Worm (Caenorhabditis elegans): ENCODE results near the gene nlp-32.
A peak's percentile ranks its signal among the peaks of the same experiment; 100 is the strongest.

The nlp-32 gene

DNA sequence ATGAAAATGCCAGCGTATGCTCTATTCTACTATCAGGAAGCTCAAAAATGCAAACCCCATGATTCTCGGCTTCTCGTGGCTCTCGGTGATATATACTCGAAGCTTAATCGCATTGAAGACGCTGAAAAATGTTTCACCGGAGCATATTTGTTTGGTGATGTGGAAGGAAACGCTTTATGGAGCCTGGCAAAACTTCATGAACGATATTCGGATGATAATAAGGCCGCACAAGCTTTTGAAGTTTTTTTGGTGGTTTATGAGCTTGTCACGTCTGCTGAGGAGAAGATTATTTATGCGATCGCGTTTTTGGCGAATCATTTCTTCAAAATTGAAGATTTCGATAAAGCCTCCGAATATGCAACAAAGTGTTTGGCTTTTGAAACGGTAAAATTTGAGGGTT, 5.1 kb downstream of the nlp-32 start:
- TF ChIP-seq him-1 (tag; optimal IDR thresholded peaks at IDR 0.05) (no peak), dao-5 (tag; optimal IDR thresholded peaks at IDR 0.05) (no peak), W03F9.2 (tag; optimal IDR thresholded peaks at IDR 0.05) (no peak)

DNA sequence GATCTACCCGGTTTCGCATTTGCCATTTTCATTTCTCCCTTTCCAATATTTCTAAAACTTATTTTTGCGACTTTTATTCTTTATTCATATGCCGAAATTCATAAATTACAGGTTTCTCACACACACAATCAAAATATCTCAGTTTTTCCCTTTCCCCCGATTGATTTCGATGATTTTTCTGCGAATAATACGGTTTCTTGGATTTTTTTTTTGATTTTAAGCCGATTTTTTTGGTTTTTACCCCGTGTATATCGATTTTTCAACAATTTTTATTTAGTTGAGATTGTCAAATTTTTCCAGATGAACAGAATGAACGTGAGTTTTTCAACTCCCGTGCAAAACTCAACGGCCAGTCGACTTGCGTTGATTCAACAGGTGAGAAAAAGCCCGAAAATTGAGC, 11.2 kb downstream of the nlp-32 start, which contains the start of gene mat-3:
TSS of gene mat-3 (plus strand) at position 301 of the 400 bp plus-strand sequence.
- TF ChIP-seq dao-5 (tag; optimal IDR thresholded peaks at IDR 0.05) (no peak), him-1 (tag; optimal IDR thresholded peaks at IDR 0.05) (no peak), W03F9.2 (tag; optimal IDR thresholded peaks at IDR 0.05) (no peak)

DNA sequence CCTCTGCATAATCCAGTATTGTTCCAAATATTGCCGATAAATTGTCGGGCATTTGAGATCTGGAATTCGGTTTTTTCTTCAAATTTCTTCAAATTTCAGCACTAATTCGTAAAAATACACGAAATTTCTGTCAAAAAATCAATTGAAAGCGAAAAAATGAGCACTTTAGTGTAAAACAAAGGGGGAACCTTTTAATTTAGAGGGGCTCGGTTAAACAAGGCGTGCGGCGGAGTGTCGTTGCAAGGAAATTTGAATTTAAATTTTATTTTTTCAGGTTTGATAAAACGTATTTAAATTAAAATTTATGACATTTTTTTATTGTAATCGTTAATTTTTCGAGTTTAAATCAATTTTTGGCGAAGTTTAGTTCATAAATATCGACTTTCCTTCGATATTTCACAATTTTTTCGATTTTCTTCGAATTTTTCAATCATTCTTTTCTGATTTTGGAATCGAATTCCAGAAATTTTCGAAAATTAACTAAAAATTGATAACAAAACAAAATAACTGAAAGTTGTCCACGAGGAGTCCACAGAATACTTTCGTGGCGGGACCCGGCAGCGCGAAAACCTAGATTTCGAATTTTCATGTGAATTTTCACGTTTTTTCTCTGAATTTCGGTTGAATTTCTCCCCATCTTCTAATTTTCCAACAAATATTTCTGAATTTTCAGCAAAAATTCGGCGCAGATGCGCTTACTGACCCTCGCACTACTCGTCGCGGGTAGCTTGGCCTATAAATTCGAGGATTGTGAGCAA, 14.5 kb downstream of the nlp-32 start, which contains the start of the genes magu-1 and nemp-1:
TSS of gene magu-1 (minus strand) at position 59 of the 758 bp plus-strand sequence.
TSS of gene nemp-1 (plus strand) at position 674 of the 758 bp plus-strand sequence.
- TF ChIP-seq him-1 (tag; optimal IDR thresholded peaks at IDR 0.05) (no peak), W03F9.2 (tag; optimal IDR thresholded peaks at IDR 0.05) (peak; percentile 21)

DNA sequence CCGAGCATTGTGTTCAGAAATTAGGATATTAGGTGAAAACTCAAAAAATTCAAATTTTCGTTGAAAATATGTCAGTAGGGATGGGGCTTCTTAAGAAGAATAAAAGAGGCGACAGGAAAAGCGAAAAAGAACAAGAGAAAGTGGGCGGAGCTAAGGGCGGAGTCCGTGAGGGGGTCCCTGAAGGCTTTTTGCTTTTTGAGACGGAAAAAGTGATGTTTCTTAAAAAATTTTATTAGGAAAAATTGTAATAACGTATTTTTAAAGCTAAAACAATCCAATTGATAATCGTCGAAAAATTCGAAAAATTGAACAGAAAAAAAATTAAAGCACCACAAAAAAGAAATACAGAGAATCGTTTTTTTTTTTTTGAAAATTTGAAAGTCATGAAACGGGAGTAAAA, 22.6 kb downstream of the nlp-32 start, which contains the start of gene Y55B1BR.6:
TSS of gene Y55B1BR.6 (minus strand) at position 101 of the 400 bp plus-strand sequence.
- TF ChIP-seq dao-5 (tag; optimal IDR thresholded peaks at IDR 0.05), result no peak
- TF ChIP-seq W03F9.2 (tag; optimal IDR thresholded peaks at IDR 0.05), result no peak
- no peak for TF ChIP-seq him-1 (tag; optimal IDR thresholded peaks at IDR 0.05)

DNA sequence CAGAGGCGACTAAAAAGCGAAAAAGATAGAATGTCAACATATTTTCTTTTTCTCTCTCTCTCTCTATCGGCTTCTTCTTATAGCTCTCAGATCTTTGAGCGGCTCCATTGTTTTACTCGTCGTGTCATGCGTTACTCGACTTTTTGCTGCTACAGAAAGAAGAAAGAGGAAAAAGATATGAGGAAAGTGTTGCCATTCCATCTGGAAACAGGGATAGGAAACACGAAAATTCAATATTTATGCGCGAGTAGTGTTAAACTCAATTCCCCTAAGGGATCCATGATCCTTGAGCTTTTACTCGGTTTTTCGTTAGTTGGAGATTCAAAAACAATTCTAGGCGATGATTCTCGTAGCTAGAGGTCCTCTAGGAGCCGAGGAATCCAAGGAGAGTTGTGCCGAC, 30.6 kb downstream of the nlp-32 start:
- no peak for TF ChIP-seq dao-5 (tag; optimal IDR thresholded peaks at IDR 0.05)

DNA sequence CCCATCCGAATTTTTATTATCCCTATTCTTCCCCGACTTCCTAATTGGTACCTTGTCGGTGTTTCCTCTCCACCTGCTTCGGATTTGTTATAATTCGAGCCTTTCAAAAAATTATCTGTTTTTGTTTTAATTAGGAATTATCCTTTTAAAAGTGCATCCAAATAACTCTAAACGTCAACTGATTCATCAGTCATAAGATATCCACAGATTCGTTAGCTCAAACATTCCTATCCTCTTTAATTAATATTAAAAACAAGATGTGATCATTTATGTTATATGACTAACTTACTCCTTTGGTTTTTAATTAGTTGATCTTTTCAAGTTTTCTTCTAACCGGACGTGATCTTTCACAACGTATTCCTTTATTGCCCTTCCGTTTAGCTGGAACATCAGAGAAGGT, 39.5 kb downstream of the nlp-32 start:
- no peak for TF ChIP-seq W03F9.2 (tag; optimal IDR thresholded peaks at IDR 0.05)
- no peak for TF ChIP-seq dao-5 (tag; optimal IDR thresholded peaks at IDR 0.05)
- TF ChIP-seq him-1 (tag; optimal IDR thresholded peaks at IDR 0.05), result no peak

DNA sequence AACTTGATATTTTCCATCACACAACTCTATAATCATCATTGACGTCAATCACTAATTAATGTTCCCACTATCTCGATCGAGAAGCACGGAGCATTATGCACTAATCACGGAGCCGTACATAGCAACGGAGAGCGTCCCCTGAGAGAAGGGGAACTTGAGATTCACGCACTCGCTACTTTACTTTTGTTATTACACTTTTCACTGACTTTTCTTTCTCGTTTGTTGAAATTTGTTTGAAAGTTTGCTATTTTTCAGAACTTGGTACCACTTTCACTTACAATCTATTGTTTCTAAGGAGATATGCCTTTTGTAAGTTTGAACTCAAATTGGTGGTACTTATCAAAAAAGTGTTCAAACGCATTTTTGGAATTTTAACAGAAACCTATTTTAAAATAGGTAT, 42.2 kb downstream of the nlp-32 start, which contains the start of gene Y55B1BR.8:
TSS of gene Y55B1BR.8 (plus strand) at position 301 of the 400 bp plus-strand sequence.
- no peak for TF ChIP-seq him-1 (tag; optimal IDR thresholded peaks at IDR 0.05)

DNA sequence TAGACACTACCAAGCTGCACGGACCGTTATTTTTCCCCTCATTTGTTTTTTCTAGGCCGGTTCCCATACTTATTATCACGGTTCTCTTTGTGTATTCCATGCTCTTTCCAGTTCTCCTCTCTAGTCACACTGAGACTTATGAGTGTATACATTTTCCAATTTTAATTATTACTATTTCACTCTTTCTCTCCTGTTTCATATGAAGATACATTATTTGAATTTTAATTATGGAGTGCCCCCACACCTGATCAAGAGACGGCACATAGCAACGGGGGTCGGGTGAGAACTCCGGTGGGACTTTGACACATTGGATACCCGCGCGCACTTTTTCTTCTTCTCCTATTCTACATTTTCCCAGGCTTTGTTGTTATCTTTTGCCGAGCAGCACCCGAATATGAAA, 46.4 kb downstream of the nlp-32 start, which contains the start of gene affl-1:
TSS of gene affl-1 (plus strand) at position 301 of the 400 bp plus-strand sequence.
- TF ChIP-seq dao-5 (tag; optimal IDR thresholded peaks at IDR 0.05), result no peak
- TF ChIP-seq him-1 (tag; optimal IDR thresholded peaks at IDR 0.05), result no peak
- no peak for TF ChIP-seq W03F9.2 (tag; optimal IDR thresholded peaks at IDR 0.05)

DNA sequence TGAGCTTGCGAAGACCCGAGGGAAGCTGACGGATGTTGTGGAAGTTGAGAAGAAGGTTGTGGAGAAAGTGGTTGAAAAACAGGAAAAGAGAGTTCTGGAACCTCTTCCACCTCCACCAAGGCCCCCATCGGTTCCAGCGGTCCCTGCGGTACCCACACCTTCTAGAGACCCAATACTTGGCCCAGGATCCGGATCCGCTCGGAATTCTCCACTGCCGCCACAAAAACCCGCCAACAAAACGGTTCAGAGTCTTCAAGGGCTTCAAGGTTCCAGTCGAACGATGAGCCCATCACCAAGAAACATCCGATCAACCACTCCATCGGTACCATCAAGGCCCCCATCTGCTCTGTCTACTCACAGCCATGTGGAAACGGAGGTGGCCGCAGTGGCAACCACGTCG, 49.3 kb downstream of the nlp-32 start:
- TF ChIP-seq dao-5 (tag; optimal IDR thresholded peaks at IDR 0.05) (no peak), W03F9.2 (tag; optimal IDR thresholded peaks at IDR 0.05) (no peak), him-1 (tag; optimal IDR thresholded peaks at IDR 0.05) (no peak)

All from whole organism, L4/young adult.